Fruit fly (Drosophila melanogaster) whole organism, embryonic: ENCODE data around the gene Tmep.

ENCODE experiments used
- Adf1 ChIP-seq: fragments of 200-800 bp; sonication (Bioruptor generic); IDR thresholded peaks from 2 replicates; pipeline ENCODE4 v1.3.6; 2022; ENCODE audit warnings: missing biosample characterization, missing genetic modification characterization
- Awh ChIP-seq: fragments of 200-800 bp; sonication (Bioruptor generic); IDR thresholded peaks from 2 replicates; pipeline ENCODE4, ENCODE4 v1.3.6; 2022; ENCODE audit warnings: missing biosample characterization, missing genetic modification characterization
- BEAF-32 ChIP-seq: fragments of 200-800 bp; sonication (Bioruptor generic); optimal IDR thresholded peaks from 3 replicates; lab custom pipeline; 2017; ENCODE audit warnings: missing biosample characterization, missing genetic modification characterization, mild to moderate bottlenecking, moderate library complexity, missing genetic modification reagents
- BtbVII ChIP-seq: fragments of 200-800 bp; sonication (Bioruptor generic); optimal IDR thresholded peaks from 3 replicates; lab custom pipeline; 2017; ENCODE audit warnings: missing biosample characterization, mild to moderate bottlenecking, missing genetic modification characterization
- CG10366 ChIP-seq: fragments of 200-800 bp; sonication (Bioruptor generic); IDR thresholded peaks from 2 replicates; pipeline ENCODE4 v1.3.6; 2022; ENCODE audit warnings: missing biosample characterization, missing genetic modification characterization
- CG11085 ChIP-seq: fragments of 200-800 bp; sonication (Bioruptor generic); IDR thresholded peaks from 2 replicates; pipeline ENCODE4 v1.3.6; 2022; ENCODE audit warnings: missing biosample characterization, missing genetic modification characterization
- CG11398 ChIP-seq: fragments of 200-800 bp; sonication (Bioruptor generic); optimal IDR thresholded peaks from 2 replicates; lab custom pipeline; 2016; ENCODE audit warnings: missing biosample characterization, missing genetic modification characterization
- CG12219 ChIP-seq: fragments of 200-800 bp; sonication (Bioruptor generic); optimal IDR thresholded peaks from 3 replicates; lab custom pipeline; 2018; ENCODE audit warnings: missing biosample characterization, mild to moderate bottlenecking, missing genetic modification characterization
- CG13894 ChIP-seq: fragments of 200-800 bp; sonication (Bioruptor generic); optimal IDR thresholded peaks from 3 replicates; lab custom pipeline; 2018; ENCODE audit warnings: missing biosample characterization, mild to moderate bottlenecking, missing genetic modification characterization, moderate library complexity
- CG15514 ChIP-seq: fragments of 200-800 bp; sonication (Bioruptor generic); optimal IDR thresholded peaks from 3 replicates; lab custom pipeline; 2017; ENCODE audit warnings: missing biosample characterization, missing genetic modification characterization, mild to moderate bottlenecking, moderate library complexity, missing genetic modification reagents
- CG17568 ChIP-seq: fragments of 200-800 bp; sonication (Bioruptor generic); optimal IDR thresholded peaks from 2 replicates; lab custom pipeline; 2018; ENCODE audit warnings: missing biosample characterization, mild to moderate bottlenecking, missing genetic modification characterization, moderate library complexity
- CG17912 ChIP-seq: fragments of 200-800 bp; sonication (Bioruptor generic); optimal IDR thresholded peaks from 2 replicates; lab custom pipeline; 2018; ENCODE audit warnings: missing biosample characterization, mild to moderate bottlenecking, missing genetic modification characterization
- CG18262 ChIP-seq: fragments of 200-800 bp; optimal IDR thresholded peaks from 3 replicates; lab custom pipeline; 2019; ENCODE audit warnings: missing biosample characterization, mild to moderate bottlenecking, missing genetic modification characterization, moderate library complexity
- CG3065 ChIP-seq: fragments of 200-800 bp; sonication (Bioruptor generic); optimal IDR thresholded peaks from 2 replicates; lab custom pipeline; 2016; ENCODE audit warnings: missing biosample characterization, missing genetic modification characterization
- CG31224 ChIP-seq: fragments of 200-800 bp; sonication (Bioruptor generic); IDR thresholded peaks from 2 replicates; pipeline ENCODE4 v1.3.6; 2022; ENCODE audit warnings: missing biosample characterization, missing genetic modification characterization
- CG6654 ChIP-seq: fragments of 200-800 bp; sonication (Bioruptor generic); optimal IDR thresholded peaks from 2 replicates; lab custom pipeline; 2017; ENCODE audit warnings: missing biosample characterization, mild to moderate bottlenecking, missing genetic modification characterization
- CG6689 ChIP-seq: fragments of 200-800 bp; sonication (Bioruptor generic); IDR thresholded peaks from 2 replicates; pipeline ENCODE4 v1.3.6; 2022; ENCODE audit warnings: missing biosample characterization, missing genetic modification characterization
- CG7271 ChIP-seq: fragments of 200-800 bp; sonication (Bioruptor generic); optimal IDR thresholded peaks from 2 replicates; lab custom pipeline; 2018; ENCODE audit warnings: missing biosample characterization, mild to moderate bottlenecking, missing genetic modification characterization, moderate library complexity
- CG7372 ChIP-seq: fragments of 200-800 bp; sonication (Bioruptor generic); IDR thresholded peaks from 2 replicates; pipeline ENCODE4 v1.3.6; 2022; ENCODE audit warnings: missing biosample characterization, missing genetic modification characterization
- CG8290 ChIP-seq, 3 experiments: fragments of 200-800 bp; sonication (Bioruptor generic); optimal IDR thresholded peaks; 2 replicates each; lab custom pipeline; 2016 to 2019; ENCODE audit warnings: missing biosample characterization in 3 of 3, missing genetic modification characterization in 3 of 3, mild to moderate bottlenecking in 2 of 3, moderate library complexity in 1 of 3
- CG8388 ChIP-seq: fragments of 200-800 bp; sonication (Bioruptor generic); optimal IDR thresholded peaks from 2 replicates; lab custom pipeline; 2019; ENCODE audit warnings: missing biosample characterization, mild to moderate bottlenecking, missing genetic modification characterization, moderate library complexity
- CG9727 ChIP-seq: fragments of 200-800 bp; sonication (Bioruptor generic); optimal IDR thresholded peaks from 3 replicates; lab custom pipeline; 2017; ENCODE audit warnings: missing biosample characterization, mild to moderate bottlenecking, missing genetic modification characterization
- CG9876 ChIP-seq: fragments of 200-800 bp; sonication (Bioruptor generic); optimal IDR thresholded peaks from 2 replicates; lab custom pipeline; 2016; ENCODE audit warnings: missing biosample characterization, missing genetic modification characterization
- D19B ChIP-seq: fragments of 200-800 bp; sonication (Bioruptor generic); optimal IDR thresholded peaks from 2 replicates; lab custom pipeline; 2017; ENCODE audit warnings: missing biosample characterization, mild to moderate bottlenecking, missing genetic modification characterization
- Gsc ChIP-seq: fragments of 200-800 bp; sonication (Bioruptor generic); IDR thresholded peaks from 2 replicates; pipeline ENCODE4 v1.3.6; 2022; ENCODE audit warnings: missing biosample characterization, missing genetic modification characterization
- Hmr ChIP-seq: fragments of 200-800 bp; sonication (Bioruptor generic); optimal IDR thresholded peaks from 3 replicates; lab custom pipeline; 2017; ENCODE audit warnings: mild to moderate bottlenecking, missing biosample characterization, missing genetic modification reagents, missing genetic modification characterization
- Mad ChIP-seq: fragments of 200-800 bp; sonication (Bioruptor generic); optimal IDR thresholded peaks from 2 replicates; lab custom pipeline; 2016; ENCODE audit warnings: missing biosample characterization, missing genetic modification characterization
- NK7.1 ChIP-seq: fragments of 200-800 bp; sonication (Bioruptor generic); optimal IDR thresholded peaks from 3 replicates; lab custom pipeline; 2016; ENCODE audit warnings: missing biosample characterization, missing genetic modification characterization
- Spps ChIP-seq: fragments of 200-800 bp; sonication (Bioruptor generic); optimal IDR thresholded peaks from 2 replicates; lab custom pipeline; 2018; ENCODE audit warnings: missing biosample characterization, mild to moderate bottlenecking, missing genetic modification characterization
- Ssrp ChIP-seq: fragments of 200-800 bp; sonication (Bioruptor generic); optimal IDR thresholded peaks from 2 replicates; lab custom pipeline; 2018; ENCODE audit warnings: missing biosample characterization, mild to moderate bottlenecking, missing genetic modification characterization, moderate library complexity
- Xrp1 ChIP-seq: fragments of 200-800 bp; sonication (Bioruptor generic); IDR thresholded peaks from 2 replicates; pipeline ENCODE4 v1.3.6; 2022; ENCODE audit warnings: missing biosample characterization, missing genetic modification characterization
- ato ChIP-seq: fragments of 200-800 bp; sonication (Bioruptor generic); IDR thresholded peaks from 2 replicates; pipeline ENCODE4 v1.3.6; 2022; ENCODE audit warnings: missing biosample characterization, missing genetic modification characterization; ENCODE audit not compliant: partially characterized antibody
- dimm ChIP-seq: fragments of 200-800 bp; sonication (Bioruptor generic); IDR thresholded peaks from 2 replicates; pipeline ENCODE4 v1.3.6; 2022; ENCODE audit warnings: missing biosample characterization, missing genetic modification characterization
- ftz-f1 ChIP-seq: fragments of 200-800 bp; sonication (Bioruptor generic); optimal IDR thresholded peaks from 2 replicates; lab custom pipeline; 2016; ENCODE audit warnings: missing biosample characterization, missing genetic modification characterization
- gce ChIP-seq: fragments of 200-800 bp; sonication (Bioruptor generic); IDR thresholded peaks from 3 replicates; pipeline ENCODE4 v1.3.6; 2022; ENCODE audit warnings: missing biosample characterization, missing genetic modification characterization
- hkb ChIP-seq, 2 experiments: fragments of 200-800 bp in 1 of 2; fragments of >200 bp in 1 of 2; sonication (Bioruptor generic) in 1 of 2; IDR thresholded peaks in 1 of 2; optimal IDR thresholded peaks in 1 of 2; 2 replicates each; pipeline versions ENCODE4 v1.3.6 to Lab custom; 2017 to 2022; ENCODE audit warnings: missing biosample characterization in 1 of 2, missing genetic modification characterization in 1 of 2
- jumu ChIP-seq: fragments of 200-800 bp; sonication (Bioruptor generic); optimal IDR thresholded peaks from 3 replicates; lab custom pipeline; 2016; ENCODE audit warnings: missing biosample characterization, missing genetic modification characterization
- kah ChIP-seq: fragments of 200-800 bp; sonication (Bioruptor generic); optimal IDR thresholded peaks from 2 replicates; lab custom pipeline; 2018; ENCODE audit warnings: missing biosample characterization, mild to moderate bottlenecking, missing genetic modification characterization
- lola ChIP-seq, 3 experiments: fragments of >200 bp in 2 of 3; fragments of 200-800 bp in 1 of 3; sonication (Bioruptor generic) in 1 of 3; optimal IDR thresholded peaks; 2 replicates each; lab custom pipeline; 2017 to 2019; ENCODE audit warnings: missing biosample characterization in 3 of 3, missing genetic modification characterization in 3 of 3, mild to moderate bottlenecking in 1 of 3, moderate library complexity in 1 of 3
- lov ChIP-seq, 2 experiments: fragments of 200-800 bp in 1 of 2; fragments of >200 bp in 1 of 2; sonication (Bioruptor generic) in 1 of 2; IDR thresholded peaks in 1 of 2; optimal IDR thresholded peaks in 1 of 2; 2 replicates in 1 of 2; 3 replicates in 1 of 2; pipeline versions ENCODE4 v1.3.6 to Lab custom; 2017 to 2022; ENCODE audit warnings: missing biosample characterization in 1 of 2, missing genetic modification characterization in 1 of 2
- pho ChIP-seq: fragments of 200-800 bp; sonication (Bioruptor generic); optimal IDR thresholded peaks from 2 replicates; lab custom pipeline; 2016; ENCODE audit warnings: missing biosample characterization, missing genetic modification characterization
- rib ChIP-seq: fragments of 200-800 bp; sonication (Bioruptor generic); IDR thresholded peaks from 2 replicates; pipeline ENCODE4 v1.3.6; 2022; ENCODE audit warnings: missing biosample characterization, missing genetic modification characterization
- sisA ChIP-seq: fragments of 200-800 bp; sonication (Bioruptor generic); IDR thresholded peaks from 2 replicates; pipeline ENCODE4 v1.3.6; 2022; ENCODE audit warnings: missing biosample characterization, missing genetic modification characterization
- slou ChIP-seq: fragments of 200-800 bp; sonication (Bioruptor generic); optimal IDR thresholded peaks from 3 replicates; lab custom pipeline; 2016; ENCODE audit warnings: missing biosample characterization, missing genetic modification characterization
- stc ChIP-seq: fragments of 200-800 bp; sonication (Bioruptor generic); IDR thresholded peaks from 2 replicates; pipeline ENCODE4 v1.3.6; 2022; ENCODE audit warnings: missing biosample characterization, missing genetic modification characterization
- stwl ChIP-seq: fragments of 200-800 bp; sonication (Bioruptor generic); optimal IDR thresholded peaks from 3 replicates; lab custom pipeline; 2018; ENCODE audit warnings: missing biosample characterization, mild to moderate bottlenecking, missing genetic modification characterization, moderate library complexity
- tin ChIP-seq: fragments of 200-800 bp; sonication (Bioruptor generic); optimal IDR thresholded peaks from 3 replicates; lab custom pipeline; 2016; ENCODE audit warnings: missing biosample characterization, missing genetic modification characterization
- toy ChIP-seq: fragments of 200-800 bp; sonication (Bioruptor generic); IDR thresholded peaks from 2 replicates; pipeline ENCODE4 v1.3.6; 2022; ENCODE audit warnings: missing biosample characterization, missing genetic modification characterization
- zen2 ChIP-seq: fragments of 200-800 bp; sonication (Bioruptor generic); IDR thresholded peaks from 3 replicates; pipeline ENCODE4 v1.3.6; 2022; ENCODE audit warnings: missing biosample characterization, missing genetic modification characterization; ENCODE audit not compliant: partially characterized antibody
- zfh1 ChIP-seq: fragments of 200-800 bp; sonication (Bioruptor generic); IDR thresholded peaks from 3 replicates; pipeline ENCODE4 v1.3.6; 2022; ENCODE audit warnings: missing biosample characterization, missing genetic modification characterization

Gene Tmep

dm6 chr3L:1549148-1549547 lies 19.8 kb upstream of the Tmep start (continued):
- TF ChIP-seq Gsc (GFP tag; lab: Robert Waterston, UW) (no peak), D19B (no peak), CG11398 (GFP tag; lab: Kevin White, UChicago) (no peak), CG8388 (GFP tag; lab: Kevin White, UChicago) (no peak), Ssrp (tag; lab: Kevin White, UChicago) (peak; percentile 35), CG18262 (no peak), hkb (optimal IDR thresholded peaks at IDR 0.05; lab: Kevin White, UChicago) (no peak), hkb (GFP tag; IDR thresholded peaks at IDR 0.05; lab: Robert Waterston, UW) (peak; percentile 38; the same call in 1 of the 2 replicates), toy (GFP tag; lab: Robert Waterston, UW) (no peak), CG17912 (no peak), pho (GFP tag; lab: Kevin White, UChicago) (no peak), CG7372 (GFP tag; lab: Robert Waterston, UW) (no peak), Xrp1 (GFP tag; lab: Robert Waterston, UW) (peak; percentile 53), CG12219 (GFP tag; lab: Kevin White, UChicago) (no peak), CG6654 (GFP tag; lab: Kevin White, UChicago) (no peak), NK7.1 (no peak), BEAF-32 (GFP tag; lab: Kevin White, UChicago) (no peak), Hmr (GFP tag; lab: Kevin White, UChicago) (no peak), CG15514 (GFP tag; lab: Kevin White, UChicago) (no peak), CG3065 (no peak), CG8290 (GFP tag; optimal IDR thresholded peaks at IDR 0.05; lab: Kevin White, UChicago) (no peak), CG8290 (tag; optimal IDR thresholded peaks at IDR 0.05; lab: Kevin White, UChicago) (peak in 1 of 2 experiments; percentile 36), Mad (no peak), CG17568 (GFP tag; lab: Kevin White, UChicago) (no peak), CG10366 (GFP tag; lab: Robert Waterston, UW) (peak; percentile 25), slou (GFP tag; lab: Kevin White, UChicago) (no peak), CG7271 (tag; lab: Kevin White, UChicago) (no peak), CG31224 (GFP tag; lab: Robert Waterston, UW) (no peak), kah (no peak), BtbVII (GFP tag; lab: Kevin White, UChicago) (peak; percentile 32), stwl (tag; lab: Kevin White, UChicago) (no peak), CG9727 (GFP tag; lab: Kevin White, UChicago) (no peak), zfh1 (GFP tag; lab: Robert Waterston, UW) (no peak), gce (no peak), CG6689 (GFP tag; lab: Robert Waterston, UW) (0 out of 2 replicates have a peak, but pooled peaks have one; percentile 20), Spps (no peak), dimm (no peak), lov (optimal IDR thresholded peaks at IDR 0.05; lab: Kevin White, UChicago) (no peak), lov (GFP tag; IDR thresholded peaks at IDR 0.05; lab: Robert Waterston, UW) (no peak), jumu (GFP tag; lab: Kevin White, UChicago) (no peak), ftz-f1 (GFP tag; lab: Kevin White, UChicago) (no peak), Awh (GFP tag; lab: Robert Waterston, UW) (peak; percentile 12; the same call in 1 of the 2 replicates), rib (GFP tag; lab: Robert Waterston, UW) (no peak), CG13894 (no peak), ato (GFP tag; lab: Robert Waterston, UW) (no peak), stc (GFP tag; lab: Robert Waterston, UW) (peak; percentile 30; the same call in 1 of the 2 replicates), CG11085 (GFP tag; lab: Robert Waterston, UW) (no peak), sisA (no peak), lola (GFP tag; optimal IDR thresholded peaks at IDR 0.05; lab: Kevin White, UChicago) (no peak), tin (GFP tag; lab: Kevin White, UChicago) (no peak), Adf1 (GFP tag; lab: Robert Waterston, UW) (no peak), CG9876 (GFP tag; lab: Kevin White, UChicago) (no peak), zen2 (GFP tag; lab: Robert Waterston, UW) (no peak)
